Worm (Caenorhabditis elegans) whole organism, L2 larva: ENCODE data around the gene F53E2.2.

ENCODE experiments used
- C34F6.9 ChIP-seq: fragments of 150-350 bp; optimal IDR thresholded peaks from 2 replicates; lab custom pipeline; 2014; ENCODE audit warnings: missing biosample characterization, missing genetic modification characterization
- F13H6.1 ChIP-seq: sonication (generic microtip); optimal IDR thresholded peaks from 2 replicates; lab custom pipeline; 2016; ENCODE audit warnings: missing genetic modification characterization, missing compliant biosample characterization
- R02D3.7 ChIP-seq: fragments of 150-350 bp; optimal IDR thresholded peaks from 2 replicates; lab custom pipeline; 2014; ENCODE audit warnings: missing biosample characterization, missing genetic modification characterization
- Y55F3AM.14 ChIP-seq: fragments of 200-800 bp; sonication (Bioruptor generic); optimal IDR thresholded peaks from 2 replicates; lab custom pipeline; 2018; ENCODE audit warnings: mild to moderate bottlenecking, missing genetic modification characterization, missing compliant biosample characterization
- ZK546.5 ChIP-seq: sonication (generic microtip); optimal IDR thresholded peaks from 2 replicates; lab custom pipeline; 2017; ENCODE audit warnings: missing biosample characterization, missing genetic modification characterization
- ama-1 ChIP-seq: fragments of 150-350 bp; optimal IDR thresholded peaks from 2 replicates; lab custom pipeline; 2018; ENCODE audit warnings: inconsistent platforms
- blmp-1 ChIP-seq: sonication (generic microtip); optimal IDR thresholded peaks from 2 replicates; lab custom pipeline; 2017; ENCODE audit warnings: missing genetic modification characterization, mild to moderate bottlenecking, missing compliant biosample characterization, antibody characterized with exemption, moderate library complexity; ENCODE audit not compliant: insufficient read depth
- ceh-16 ChIP-seq: fragments of 150-350 bp; optimal IDR thresholded peaks from 2 replicates; lab custom pipeline; 2014; ENCODE audit warnings: missing biosample characterization, missing genetic modification characterization
- ceh-82 ChIP-seq: fragments of 150-350 bp; optimal IDR thresholded peaks from 2 replicates; lab custom pipeline; 2014; ENCODE audit warnings: missing biosample characterization, missing genetic modification characterization
- crh-2 ChIP-seq: sonication (generic microtip); optimal IDR thresholded peaks from 2 replicates; lab custom pipeline; 2017; ENCODE audit warnings: missing biosample characterization, missing genetic modification characterization
- dmd-4 ChIP-seq: sonication (generic microtip); optimal IDR thresholded peaks from 2 replicates; lab custom pipeline; 2017; ENCODE audit warnings: missing biosample characterization, missing genetic modification characterization
- egl-27 ChIP-seq: sonication (generic microtip); optimal IDR thresholded peaks from 3 replicates; lab custom pipeline; 2017; ENCODE audit warnings: missing biosample characterization, missing genetic modification reagents, missing genetic modification characterization
- elt-3 ChIP-seq: sonication (generic microtip); optimal IDR thresholded peaks from 2 replicates; lab custom pipeline; 2017; ENCODE audit warnings: missing biosample characterization, missing genetic modification characterization
- fos-1 ChIP-seq: fragments of 150-350 bp; optimal IDR thresholded peaks from 2 replicates; lab custom pipeline; 2014; ENCODE audit warnings: missing biosample characterization, missing genetic modification characterization
- gmeb-1 ChIP-seq: fragments of 150-350 bp; optimal IDR thresholded peaks from 2 replicates; lab custom pipeline; 2014; ENCODE audit warnings: missing biosample characterization, missing genetic modification characterization
- lin-13 ChIP-seq: fragments of 150-350 bp; optimal IDR thresholded peaks from 2 replicates; lab custom pipeline; 2014; ENCODE audit warnings: missing biosample characterization, missing genetic modification reagents, missing genetic modification characterization
- lsy-2 ChIP-seq, 2 experiments: fragments of 150-350 bp in 1 of 2; sonication (generic microtip) in 1 of 2; optimal IDR thresholded peaks; 2 replicates each; lab custom pipeline; 2014 to 2017; ENCODE audit warnings: missing biosample characterization in 2 of 2, missing genetic modification characterization in 2 of 2
- mab-5 ChIP-seq: fragments of 150-350 bp; optimal IDR thresholded peaks from 2 replicates; lab custom pipeline; 2014; ENCODE audit warnings: missing biosample characterization, missing genetic modification characterization
- mbf-1 ChIP-seq: sonication (generic microtip); optimal IDR thresholded peaks from 2 replicates; lab custom pipeline; 2017; ENCODE audit warnings: missing biosample characterization, missing genetic modification characterization
- mdl-1 ChIP-seq, 2 experiments: fragments of 150-350 bp in 1 of 2; sonication (generic microtip) in 1 of 2; optimal IDR thresholded peaks; 2 replicates each; lab custom pipeline; 2017; ENCODE audit warnings: missing biosample characterization in 2 of 2, missing genetic modification characterization in 2 of 2
- nhr-10 ChIP-seq: sonication (generic microtip); optimal IDR thresholded peaks from 2 replicates; lab custom pipeline; 2017; ENCODE audit warnings: missing biosample characterization, missing genetic modification characterization
- nhr-11 ChIP-seq: fragments of 150-350 bp; optimal IDR thresholded peaks from 2 replicates; lab custom pipeline; 2014; ENCODE audit warnings: missing biosample characterization, missing genetic modification characterization
- nhr-21 ChIP-seq: fragments of 150-350 bp; optimal IDR thresholded peaks from 2 replicates; lab custom pipeline; 2014; ENCODE audit warnings: missing biosample characterization, missing genetic modification characterization
- nhr-23 ChIP-seq: fragments of 150-350 bp; optimal IDR thresholded peaks from 2 replicates; lab custom pipeline; 2014; ENCODE audit warnings: missing biosample characterization, missing genetic modification reagents, missing genetic modification characterization
- nhr-237 ChIP-seq: fragments of 150-350 bp; optimal IDR thresholded peaks from 2 replicates; lab custom pipeline; 2014; ENCODE audit warnings: missing biosample characterization, missing genetic modification characterization
- nhr-25 ChIP-seq: fragments of 150-350 bp; sonication (generic microtip); optimal IDR thresholded peaks from 3 replicates; lab custom pipeline; 2014; ENCODE audit warnings: missing biosample characterization, missing genetic modification characterization
- nhr-6 ChIP-seq: fragments of 150-350 bp; optimal IDR thresholded peaks from 2 replicates; lab custom pipeline; 2014; ENCODE audit warnings: missing biosample characterization, missing genetic modification characterization
- skn-1 ChIP-seq: sonication (generic microtip); optimal IDR thresholded peaks from 2 replicates; lab custom pipeline; 2017; ENCODE audit warnings: missing biosample characterization, missing genetic modification characterization
- sma-9 ChIP-seq, 2 experiments: fragments of 150-350 bp in 1 of 2; sonication (generic microtip) in 1 of 2; optimal IDR thresholded peaks; 2 replicates each; lab custom pipeline; 2014 to 2016; ENCODE audit warnings: missing genetic modification characterization in 2 of 2, mild to moderate bottlenecking in 1 of 2, missing biosample characterization in 1 of 2, missing compliant biosample characterization in 1 of 2, missing genetic modification reagents in 1 of 2, moderate library complexity in 1 of 2
- snpc-4 ChIP-seq: fragments of 150-350 bp; optimal IDR thresholded peaks from 2 replicates; lab custom pipeline; 2014; ENCODE audit warnings: missing biosample characterization, missing genetic modification characterization
- zag-1 ChIP-seq: fragments of 150-350 bp; optimal IDR thresholded peaks from 2 replicates; lab custom pipeline; 2014; ENCODE audit warnings: missing biosample characterization, missing genetic modification characterization
- ztf-1 ChIP-seq: fragments of 200-800 bp; sonication (Bioruptor generic); conservative IDR thresholded peaks from 2 replicates; pipeline ENCODE4 v1.3.6; 2022; ENCODE audit warnings: missing genetic modification characterization, missing compliant biosample characterization
- ztf-11 ChIP-seq: sonication (generic microtip); optimal IDR thresholded peaks from 2 replicates; lab custom pipeline; 2017; ENCODE audit warnings: missing biosample characterization, missing genetic modification characterization

The F53E2.2 gene

DNA sequence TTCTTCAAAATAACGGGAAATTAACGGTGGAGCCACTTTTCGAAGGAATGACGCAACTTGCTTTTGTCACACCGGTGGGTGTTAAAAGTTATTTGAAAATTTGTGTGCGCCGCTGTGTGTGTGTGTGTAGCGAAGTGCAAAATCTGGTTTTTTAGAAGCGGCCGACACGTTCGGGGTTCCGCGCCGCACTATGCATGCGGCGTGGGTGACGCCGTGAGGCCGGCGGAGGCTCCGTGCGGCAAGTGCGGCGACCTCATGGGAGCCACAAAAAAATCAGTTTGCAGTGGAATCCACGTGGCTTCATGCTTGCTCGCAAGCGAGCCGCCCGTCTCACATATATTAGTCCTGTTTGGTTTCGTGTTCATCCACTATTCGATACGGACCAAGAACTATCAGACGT is 19.6 kb upstream of the F53E2.2 start:
- TF ChIP-seq mdl-1 (tag; optimal IDR thresholded peaks at IDR 0.05; lab: Kevin White, UChicago) (no peak), nhr-11 (tag; lab: Kevin White, UChicago) (no peak), C34F6.9 (tag; lab: Kevin White, UChicago) (no peak)

DNA sequence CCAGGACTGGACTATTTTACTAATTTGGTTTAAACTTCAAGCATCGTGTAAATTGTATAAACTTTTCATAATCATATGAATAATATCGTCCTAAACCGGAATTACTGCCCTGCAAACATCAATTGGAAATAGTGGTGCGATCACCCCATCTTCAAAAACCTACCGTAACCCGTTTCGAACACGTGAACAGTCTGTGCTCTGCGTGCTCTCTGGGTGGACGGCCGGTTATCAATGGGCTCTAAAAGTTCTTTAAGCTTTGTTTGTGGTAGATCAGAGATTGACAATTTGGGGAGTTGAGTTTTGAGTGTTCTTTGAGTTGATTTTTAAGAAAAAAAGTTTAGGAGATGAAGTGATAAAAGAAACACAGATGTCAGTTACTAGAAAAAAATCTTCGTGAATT is 18.3 kb upstream of the F53E2.2 start:
- peak; percentile 45 for TF ChIP-seq sma-9 (GFP tag; optimal IDR thresholded peaks at IDR 0.05; lab: Kevin White, UChicago)
- TF ChIP-seq sma-9 (tag; optimal IDR thresholded peaks at IDR 0.05; lab: Kevin White, UChicago), result no peak
- peak in 1 of 2 experiments; percentile 41 for TF ChIP-seq lsy-2 (tag; optimal IDR thresholded peaks at IDR 0.05; lab: Kevin White, UChicago)
- TF ChIP-seq blmp-1, result no peak
- TF ChIP-seq ceh-82 (tag; lab: Kevin White, UChicago), result no peak
- TF ChIP-seq zag-1 (tag; lab: Kevin White, UChicago), result no peak

ce11 chrV:1459374-1459926 is 15.4 kb upstream of the F53E2.2 start:
- TF ChIP-seq gmeb-1 (peak; percentile 14), nhr-10 (tag; lab: Kevin White, UChicago) (no peak), ztf-1 (no peak), fos-1 (peak; percentile 33), crh-2 (tag; lab: Kevin White, UChicago) (peak; percentile 2), sma-9 (GFP tag; optimal IDR thresholded peaks at IDR 0.05; lab: Kevin White, UChicago) (peak; percentile 56), sma-9 (tag; optimal IDR thresholded peaks at IDR 0.05; lab: Kevin White, UChicago) (no peak)

DNA sequence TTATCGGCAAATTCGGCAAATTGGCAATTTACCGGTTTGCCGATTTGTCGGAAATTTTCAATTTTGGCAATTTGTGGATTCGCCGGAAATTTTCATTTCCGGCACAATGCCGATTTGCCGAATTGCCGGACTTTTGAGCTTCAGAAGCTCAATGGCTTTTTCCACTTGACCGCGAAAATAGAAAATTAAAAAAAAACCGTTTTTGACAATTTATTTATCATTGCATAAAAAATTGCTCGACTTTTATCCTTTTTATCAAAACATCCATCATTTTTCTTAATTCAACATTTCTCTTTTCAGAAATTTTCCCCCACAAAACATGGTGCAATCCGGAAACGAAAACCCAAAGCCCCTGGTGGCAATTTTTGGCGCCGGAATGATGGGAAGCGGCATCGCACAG is 14.8 kb upstream of the F53E2.2 start, which contains the start of gene hacd-1:
hacd-1 (plus strand) TSS at position 301 of the 400 bp plus-strand sequence.
- TF ChIP-seq snpc-4 (tag; lab: Kevin White, UChicago), result no peak
- no peak for TF ChIP-seq lin-13 (GFP tag; lab: Kevin White, UChicago)
- no peak for TF ChIP-seq dmd-4 (tag; lab: Kevin White, UChicago)
- TF ChIP-seq nhr-21 (tag; lab: Kevin White, UChicago), result no peak
- TF ChIP-seq sma-9 (GFP tag; optimal IDR thresholded peaks at IDR 0.05; lab: Kevin White, UChicago), result no peak
- no peak for TF ChIP-seq sma-9 (tag; optimal IDR thresholded peaks at IDR 0.05; lab: Kevin White, UChicago)
- TF ChIP-seq skn-1 (tag; lab: Kevin White, UChicago), result no peak
- TF ChIP-seq ztf-1, result no peak
- no peak for TF ChIP-seq R02D3.7
- TF ChIP-seq ceh-16 (tag; lab: Kevin White, UChicago), result no peak
- no peak for TF ChIP-seq nhr-237
- TF ChIP-seq Y55F3AM.14 (GFP tag; lab: Kevin White, UChicago), result no peak
- no peak for TF ChIP-seq mbf-1
- no peak for TF ChIP-seq nhr-6 (tag; lab: Kevin White, UChicago)
- no peak for TF ChIP-seq lsy-2 (tag; optimal IDR thresholded peaks at IDR 0.05; lab: Kevin White, UChicago)
- no peak for TF ChIP-seq nhr-10 (tag; lab: Kevin White, UChicago)

DNA sequence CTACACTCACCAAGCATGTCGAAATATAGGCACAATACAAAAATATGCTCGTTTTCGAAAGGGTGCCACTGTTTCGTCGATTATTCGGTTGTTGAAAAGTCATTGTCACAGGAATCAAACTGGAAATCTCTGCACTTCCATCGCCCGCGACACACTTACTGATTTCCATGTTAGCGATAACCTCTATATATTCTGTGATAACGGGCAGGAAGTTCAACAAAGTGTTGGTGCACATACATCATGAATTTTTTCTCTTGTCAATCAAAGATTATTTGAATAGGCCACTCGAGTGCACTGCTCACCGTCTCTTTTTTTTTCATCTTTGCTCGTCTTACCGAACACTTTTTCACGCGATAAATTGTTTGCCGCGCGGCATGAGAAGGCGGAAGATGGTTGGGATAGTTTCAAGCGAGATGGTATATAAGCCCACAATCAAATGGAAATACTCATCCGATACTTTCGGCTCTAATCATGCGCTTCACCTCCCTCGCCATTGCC is 10.3 kb upstream of the F53E2.2 start, which contains the start of the genes fpn-1.2 and pqn-54:
fpn-1.2 (minus strand) TSS at position 157 of the 498 bp plus-strand sequence.
pqn-54 (plus strand) TSS at position 448 of the 498 bp plus-strand sequence.
- TF ChIP-seq fos-1 (peak; percentile 37), sma-9 (GFP tag; optimal IDR thresholded peaks at IDR 0.05; lab: Kevin White, UChicago) (peak; percentile 11), sma-9 (tag; optimal IDR thresholded peaks at IDR 0.05; lab: Kevin White, UChicago) (no peak), dmd-4 (tag; lab: Kevin White, UChicago) (no peak), ZK546.5 (tag; lab: Kevin White, UChicago) (no peak)

DNA sequence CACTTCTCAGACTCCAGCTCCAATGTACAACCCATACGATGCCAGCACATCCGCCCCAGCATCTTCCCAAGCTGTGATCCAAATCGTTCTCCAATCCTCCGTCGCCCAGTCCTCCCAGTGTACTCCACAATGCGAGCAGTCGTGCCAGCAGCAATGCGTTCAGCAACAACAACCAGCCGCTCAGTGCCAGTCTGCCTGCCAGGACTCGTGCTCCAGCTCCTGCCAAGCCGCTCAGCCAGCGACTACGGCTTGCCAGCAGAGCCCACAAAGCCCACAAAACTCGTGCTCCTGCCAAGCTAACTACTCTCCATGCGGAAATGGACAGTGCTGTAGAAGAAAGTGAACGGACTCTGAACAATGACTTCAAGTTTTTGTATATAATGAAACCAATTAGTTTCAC is 9.0 kb upstream of the F53E2.2 start:
- TF ChIP-seq ceh-16 (tag; lab: Kevin White, UChicago) (no peak), nhr-25 (tag; lab: Kevin White, UChicago) (no peak), ztf-11 (tag; lab: Kevin White, UChicago) (no peak), elt-3 (tag; lab: Kevin White, UChicago) (no peak), lin-13 (GFP tag; lab: Kevin White, UChicago) (no peak), mdl-1 (tag; optimal IDR thresholded peaks at IDR 0.05; lab: Kevin White, UChicago) (no peak), mab-5 (tag; lab: Kevin White, UChicago) (no peak), ztf-1 (no peak), egl-27 (no peak), Y55F3AM.14 (GFP tag; lab: Kevin White, UChicago) (no peak), gmeb-1 (no peak), nhr-6 (tag; lab: Kevin White, UChicago) (no peak), fos-1 (no peak), nhr-21 (tag; lab: Kevin White, UChicago) (no peak), nhr-23 (tag; lab: Kevin White, UChicago) (no peak), nhr-10 (tag; lab: Kevin White, UChicago) (no peak), F13H6.1 (tag; lab: Kevin White, UChicago) (no peak), ama-1 (lab: Kevin White, UChicago) (no peak)
